Worm (Caenorhabditis elegans): ENCODE results near the gene acdh-2.
A peak's percentile ranks its signal among the peaks of the same experiment; 100 is the strongest.

Gene acdh-2

DNA sequence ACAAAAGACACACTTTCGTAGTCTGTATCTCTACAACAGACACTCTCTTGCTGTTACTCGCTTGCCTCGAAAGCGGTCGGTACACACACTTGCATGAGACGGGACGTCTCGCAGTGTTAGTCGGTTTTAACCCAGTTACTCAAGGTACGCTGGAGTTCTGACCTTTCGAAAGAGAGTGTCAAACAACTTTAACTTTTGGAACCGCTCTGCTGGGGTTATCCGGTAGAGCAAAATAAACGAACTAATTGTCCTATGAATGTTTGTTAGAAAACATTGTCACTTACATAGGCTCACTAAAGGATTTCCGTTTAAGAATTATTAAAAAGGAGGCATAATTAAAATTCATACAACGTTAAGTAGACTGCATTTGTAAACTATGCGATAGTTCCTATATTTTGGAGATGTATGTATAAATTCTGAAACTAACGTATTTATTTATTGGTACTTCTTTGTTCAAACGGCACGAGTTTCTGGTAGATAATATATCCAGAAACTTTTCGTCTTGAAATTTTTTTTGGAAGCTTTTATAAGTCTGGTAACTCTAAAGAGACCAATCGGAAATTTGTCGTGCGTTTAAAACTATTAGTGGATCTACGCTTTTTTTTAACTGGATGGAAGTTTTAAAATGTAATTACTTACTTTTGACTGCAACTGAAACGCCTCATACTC is 3.7 kb downstream of the acdh-2 start:
- TF ChIP-seq ceh-19 (GFP tag; optimal IDR thresholded peaks at IDR 0.05): peak; percentile 89
- peak; percentile 31 for TF ChIP-seq zip-5 (tag; optimal IDR thresholded peaks at IDR 0.05)
- peak; percentile 29 for TF ChIP-seq ceh-30 (tag; optimal IDR thresholded peaks at IDR 0.05)
- peak; percentile 75 for TF ChIP-seq nhr-11 (tag; optimal IDR thresholded peaks at IDR 0.05)
- peak; percentile 77 for TF ChIP-seq pqm-1 (tag; optimal IDR thresholded peaks at IDR 0.05)
- TF ChIP-seq elt-2 (tag; optimal IDR thresholded peaks at IDR 0.05): peak; percentile 97
- TF ChIP-seq sox-2 (GFP tag; IDR thresholded peaks at IDR 0.05): peak; percentile 57
- peak; percentile 98 for TF ChIP-seq unc-42 (tag; optimal IDR thresholded peaks at IDR 0.05)
- peak; percentile 29 for TF ChIP-seq tbx-7 (tag; optimal IDR thresholded peaks at IDR 0.05)
- TF ChIP-seq F13H6.1 (tag; optimal IDR thresholded peaks at IDR 0.05): peak; percentile 44
- peak; percentile 72 for TF ChIP-seq hlh-8 (tag; optimal IDR thresholded peaks at IDR 0.05)
- peak; percentile 78 for TF ChIP-seq rnt-1 (tag; optimal IDR thresholded peaks at IDR 0.05)
- peak; percentile 49 for TF ChIP-seq npax-4 (tag; optimal IDR thresholded peaks at IDR 0.05)
- peak; percentile 69 for TF ChIP-seq T23F11.4 (GFP tag; optimal IDR thresholded peaks at IDR 0.05)
- peak; percentile 77 for TF ChIP-seq K09A11.1 (tag; optimal IDR thresholded peaks at IDR 0.05; ENCODE audit: insufficient read depth)
- peak; percentile 59 for TF ChIP-seq pax-1 (tag; optimal IDR thresholded peaks at IDR 0.05)
- TF ChIP-seq ets-4 (tag; optimal IDR thresholded peaks at IDR 0.05): peak; percentile 63
- TF ChIP-seq hlh-15 (tag; optimal IDR thresholded peaks at IDR 0.05): peak; percentile 39
- TF ChIP-seq elt-4 (tag; optimal IDR thresholded peaks at IDR 0.05): no peak
- TF ChIP-seq hlh-6 (tag; optimal IDR thresholded peaks at IDR 0.05): peak; percentile 48
- peak; percentile 36 for TF ChIP-seq sdc-2 (tag; optimal IDR thresholded peaks at IDR 0.05)
- TF ChIP-seq ceh-14 (tag; optimal IDR thresholded peaks at IDR 0.05): peak; percentile 90
- TF ChIP-seq ztf-16 (tag; optimal IDR thresholded peaks at IDR 0.05): peak; percentile 77
- peak; percentile 91 for TF ChIP-seq ceh-34 (tag; optimal IDR thresholded peaks at IDR 0.05)
- TF ChIP-seq unc-86 (tag; optimal IDR thresholded peaks at IDR 0.05): peak; percentile 71
- peak; percentile 99 for TF ChIP-seq ama-1 (optimal IDR thresholded peaks at IDR 0.05)
- TF ChIP-seq tbx-2 (tag; optimal IDR thresholded peaks at IDR 0.05): peak; percentile 95
- TF ChIP-seq ceh-2 (tag; optimal IDR thresholded peaks at IDR 0.05): peak; percentile 70
- TF ChIP-seq nhr-232 (tag; optimal IDR thresholded peaks at IDR 0.05): peak; percentile 60
- TF ChIP-seq pat-9 (tag; optimal IDR thresholded peaks at IDR 0.05): peak; percentile 79
- peak; percentile 68 for TF ChIP-seq madf-2 (tag; optimal IDR thresholded peaks at IDR 0.05)
- TF ChIP-seq C08G9.2 (tag; optimal IDR thresholded peaks at IDR 0.05): peak; percentile 49
- peak; percentile 68 for TF ChIP-seq sox-4 (tag; optimal IDR thresholded peaks at IDR 0.05)
- peak; percentile 76 for TF ChIP-seq lim-6 (tag; optimal IDR thresholded peaks at IDR 0.05)
- TF ChIP-seq ref-2 (tag; optimal IDR thresholded peaks at IDR 0.05): peak; percentile 82
- TF ChIP-seq ceh-48 (tag; optimal IDR thresholded peaks at IDR 0.05): peak; percentile 18
- TF ChIP-seq ceh-18 (tag; optimal IDR thresholded peaks at IDR 0.05): peak; percentile 95
- TF ChIP-seq mec-3 (tag; optimal IDR thresholded peaks at IDR 0.05; ENCODE audit: borderline replicate concordance): no peak
- TF ChIP-seq fkh-10 (GFP tag; optimal IDR thresholded peaks at IDR 0.05): peak; percentile 84
- TF ChIP-seq ceh-45 (GFP tag; IDR thresholded peaks at IDR 0.05): no peak
- peak; percentile 68 for TF ChIP-seq lin-11 (tag; optimal IDR thresholded peaks at IDR 0.05)
- TF ChIP-seq pha-4 (tag; optimal IDR thresholded peaks at IDR 0.05): no peak
- peak; percentile 82 for TF ChIP-seq fkh-6 (tag; optimal IDR thresholded peaks at IDR 0.05)
- TF ChIP-seq dve-1 (tag; optimal IDR thresholded peaks at IDR 0.05): peak; percentile 93
- TF ChIP-seq ceh-6 (GFP tag; optimal IDR thresholded peaks at IDR 0.05): peak; percentile 65
- peak; percentile 65 for TF ChIP-seq syd-9 (tag; optimal IDR thresholded peaks at IDR 0.05)
- peak; percentile 71 for TF ChIP-seq K02D7.2 (tag; optimal IDR thresholded peaks at IDR 0.05)
- peak; percentile 3 for TF ChIP-seq hlh-30 (tag; optimal IDR thresholded peaks at IDR 0.05; ENCODE audit: insufficient read depth)
- peak; percentile 64 for TF ChIP-seq hlh-13 (GFP tag; optimal IDR thresholded peaks at IDR 0.05)
- peak; percentile 91 for TF ChIP-seq ceh-31 (tag; optimal IDR thresholded peaks at IDR 0.05)
- peak; percentile 51 for TF ChIP-seq eyg-1 (tag; optimal IDR thresholded peaks at IDR 0.05)
- peak; percentile 48 for TF ChIP-seq unc-55 (GFP tag; optimal IDR thresholded peaks at IDR 0.05)
- TF ChIP-seq ttx-3 (tag; optimal IDR thresholded peaks at IDR 0.05): peak; percentile 66
